Worm (Caenorhabditis elegans): Measurements from ENCODE around the gene R05D3.9.
"Not testable (repeated sequence)": the region's sequence is repeated elsewhere in the genome, so short reads cannot be mapped to it uniquely, and the experiment has no call there.

DNA sequence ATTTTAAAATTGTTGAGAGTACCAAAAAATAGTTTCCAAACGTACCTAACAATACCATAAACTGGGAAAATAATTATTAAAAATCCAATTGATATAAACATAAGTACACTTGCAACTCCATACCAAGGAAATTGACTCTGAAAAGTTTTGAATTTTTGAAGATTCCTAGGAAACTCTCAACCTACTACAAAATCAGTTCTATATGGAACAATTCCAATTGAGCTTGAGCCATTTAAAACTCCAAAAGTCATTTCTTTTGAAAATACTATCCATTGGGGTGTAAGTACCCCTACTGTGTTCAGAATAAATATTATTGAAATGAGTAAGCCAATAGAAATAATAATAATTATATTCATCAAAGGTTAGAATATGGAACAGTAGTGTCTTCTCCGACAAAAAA is 29.1 kb downstream of the R05D3.9 start, which contains the start of gene clc-28:
- TF ChIP-seq nhr-28 (tag; optimal IDR thresholded peaks at IDR 0.05); dmd-8 (GFP tag; IDR thresholded peaks at IDR 0.05); zag-1 (tag; optimal IDR thresholded peaks at IDR 0.05); nhr-10 (tag; optimal IDR thresholded peaks at IDR 0.05); ama-1 (optimal IDR thresholded peaks at IDR 0.05): not testable (repeated sequence)
